Worm (Caenorhabditis elegans): ENCODE data around the gene ugt-5.

ce11 chrV:12806190-12806589 lies 13.4 kb upstream of the ugt-5 start, which contains the start of gene ZC443.7:
- TF ChIP-seq unc-62 (GFP tag; optimal IDR thresholded peaks at IDR 0.05): no peak
- TF ChIP-seq bed-3 (GFP tag; optimal IDR thresholded peaks at IDR 0.05): no peak
- TF ChIP-seq mep-1 (tag; optimal IDR thresholded peaks at IDR 0.05): no peak
- TF ChIP-seq nhr-237 (tag; optimal IDR thresholded peaks at IDR 0.05): no peak
- no peak for TF ChIP-seq mab-5 (tag; optimal IDR thresholded peaks at IDR 0.05)
- no peak for TF ChIP-seq ceh-39 (tag; optimal IDR thresholded peaks at IDR 0.05)
- no peak for TF ChIP-seq ces-1 (GFP tag; optimal IDR thresholded peaks at IDR 0.05)
- no peak for TF ChIP-seq lsy-2 (tag; optimal IDR thresholded peaks at IDR 0.05)
- no peak for TF ChIP-seq elt-1 (tag; optimal IDR thresholded peaks at IDR 0.05; ENCODE audit: borderline replicate concordance, insufficient read depth)
- no peak for TF ChIP-seq ztf-11 (tag; optimal IDR thresholded peaks at IDR 0.05)
- no peak for TF ChIP-seq snpc-4 (tag; optimal IDR thresholded peaks at IDR 0.05)

Data from whole organism, mixed stage, embryonic.